Worm (Caenorhabditis elegans) whole organism, young adult: ENCODE data around the gene F59B2.8.

Experiments
- C17E4.6 ChIP-seq: fragments of 200-800 bp; sonication (Bioruptor generic); IDR thresholded peaks from 2 replicates; pipeline ENCODE4 v1.3.6; 2022; ENCODE audit warnings: missing genetic modification reagents, missing genetic modification characterization, missing compliant biosample characterization
- D2030.7 ChIP-seq: fragments of 200-800 bp; sonication (Bioruptor generic); IDR thresholded peaks from 2 replicates; pipeline ENCODE4 v1.3.6; 2022; ENCODE audit warnings: missing genetic modification reagents, missing genetic modification characterization, missing compliant biosample characterization
- F49E8.2 ChIP-seq: sonication (generic microtip); optimal IDR thresholded peaks from 3 replicates; lab custom pipeline; 2017; ENCODE audit warnings: missing genetic modification characterization, mild to moderate bottlenecking, missing compliant biosample characterization, antibody characterized with exemption, moderate library complexity; ENCODE audit not compliant: insufficient read depth
- F57C9.4 ChIP-seq: sonication (generic microtip); optimal IDR thresholded peaks from 2 replicates; lab custom pipeline; 2017; ENCODE audit warnings: mild to moderate bottlenecking, missing genetic modification characterization, missing compliant biosample characterization
- Y56A3A.18 ChIP-seq: fragments of 200-800 bp; sonication (Bioruptor generic); IDR thresholded peaks from 2 replicates; pipeline ENCODE4 v1.3.6; 2022; ENCODE audit warnings: missing genetic modification reagents, missing genetic modification characterization, missing compliant biosample characterization
- ama-1 ChIP-seq, 3 experiments: fragments of 150-350 bp in 1 of 3; sonication (generic microtip) in 2 of 3; optimal IDR thresholded peaks; 2 replicates each; lab custom pipeline; 2014 to 2018; ENCODE audit warnings: missing biosample characterization in 2 of 3, missing genetic modification characterization in 2 of 3, missing genetic modification reagents in 2 of 3
- attf-5 ChIP-seq: fragments of 200-800 bp; sonication (Bioruptor generic); optimal IDR thresholded peaks from 2 replicates; lab custom pipeline; 2018; ENCODE audit warnings: mild to moderate bottlenecking, missing genetic modification characterization, missing compliant biosample characterization
- bed-1 ChIP-seq: fragments of 200-800 bp; sonication (Bioruptor generic); IDR thresholded peaks from 2 replicates; pipeline ENCODE4 v1.3.6; 2022; ENCODE audit warnings: missing genetic modification reagents, missing genetic modification characterization, missing compliant biosample characterization
- ccch-3 ChIP-seq: fragments of 200-800 bp; sonication (Bioruptor generic); optimal IDR thresholded peaks from 2 replicates; lab custom pipeline; 2018; ENCODE audit warnings: mild to moderate bottlenecking, missing genetic modification characterization, missing compliant biosample characterization
- ceh-40 ChIP-seq: fragments of 200-800 bp; sonication (Bioruptor generic); IDR thresholded peaks from 2 replicates; pipeline ENCODE4 v1.3.6; 2022; ENCODE audit warnings: missing genetic modification characterization, missing compliant biosample characterization
- dpff-1 ChIP-seq: sonication (generic microtip); optimal IDR thresholded peaks from 2 replicates; lab custom pipeline; 2017; ENCODE audit warnings: mild to moderate bottlenecking, missing genetic modification characterization, missing compliant biosample characterization
- ekl-4 ChIP-seq: fragments of 200-800 bp; sonication (Bioruptor generic); IDR thresholded peaks from 2 replicates; pipeline ENCODE4 v1.3.6; 2022; ENCODE audit warnings: missing genetic modification reagents, missing genetic modification characterization, missing compliant biosample characterization
- fkh-3 ChIP-seq: sonication (generic microtip); optimal IDR thresholded peaks from 2 replicates; lab custom pipeline; 2016; ENCODE audit warnings: mild to moderate bottlenecking, missing genetic modification characterization, missing compliant biosample characterization
- gei-17 ChIP-seq: fragments of 200-800 bp; sonication (Bioruptor generic); optimal IDR thresholded peaks from 2 replicates; lab custom pipeline; 2018; ENCODE audit warnings: mild to moderate bottlenecking, missing genetic modification characterization, missing compliant biosample characterization
- him-1 ChIP-seq: sonication (generic microtip); optimal IDR thresholded peaks from 2 replicates; lab custom pipeline; 2016; ENCODE audit warnings: missing genotype, missing genetic modification reagents, missing genetic modification characterization, missing compliant biosample characterization
- lir-1 ChIP-seq: fragments of 200-800 bp; sonication (Bioruptor generic); conservative IDR thresholded peaks from 2 replicates; pipeline ENCODE4 v1.3.6; 2022; ENCODE audit warnings: missing genetic modification reagents, missing genetic modification characterization, missing compliant biosample characterization
- mel-28 ChIP-seq: sonication (generic microtip); optimal IDR thresholded peaks from 2 replicates; lab custom pipeline; 2016; ENCODE audit warnings: borderline replicate concordance, mild to moderate bottlenecking, missing genetic modification characterization, missing compliant biosample characterization
- nhr-120 ChIP-seq: fragments of 200-800 bp; sonication (Bioruptor generic); IDR thresholded peaks from 2 replicates; pipeline ENCODE4 v1.3.6; 2022; ENCODE audit warnings: missing genetic modification characterization, missing compliant biosample characterization
- nhr-90 ChIP-seq: sonication (generic microtip); optimal IDR thresholded peaks from 2 replicates; lab custom pipeline; 2016; ENCODE audit warnings: missing genotype, mild to moderate bottlenecking, missing genetic modification characterization, missing compliant biosample characterization
- pha-4 ChIP-seq: fragments of 150-350 bp; sonication (generic microtip); optimal IDR thresholded peaks from 2 replicates; lab custom pipeline; 2014; ENCODE audit warnings: missing biosample characterization, missing genetic modification reagents, missing genetic modification characterization
- unc-62 ChIP-seq: fragments of 150-350 bp; optimal IDR thresholded peaks from 2 replicates; lab custom pipeline; 2014; ENCODE audit warnings: missing biosample characterization, missing genetic modification reagents, missing genetic modification characterization
- ztf-25 ChIP-seq: fragments of 200-800 bp; sonication (Bioruptor generic); IDR thresholded peaks from 2 replicates; pipeline ENCODE4 v1.3.6; 2022; ENCODE audit warnings: missing genetic modification reagents, missing genetic modification characterization, missing compliant biosample characterization
- ztf-6 ChIP-seq: fragments of 200-800 bp; sonication (Bioruptor generic); IDR thresholded peaks from 2 replicates; pipeline ENCODE4 v1.3.6; 2022; ENCODE audit warnings: missing genetic modification reagents, missing genetic modification characterization, missing compliant biosample characterization

F59B2.8 gene

DNA sequence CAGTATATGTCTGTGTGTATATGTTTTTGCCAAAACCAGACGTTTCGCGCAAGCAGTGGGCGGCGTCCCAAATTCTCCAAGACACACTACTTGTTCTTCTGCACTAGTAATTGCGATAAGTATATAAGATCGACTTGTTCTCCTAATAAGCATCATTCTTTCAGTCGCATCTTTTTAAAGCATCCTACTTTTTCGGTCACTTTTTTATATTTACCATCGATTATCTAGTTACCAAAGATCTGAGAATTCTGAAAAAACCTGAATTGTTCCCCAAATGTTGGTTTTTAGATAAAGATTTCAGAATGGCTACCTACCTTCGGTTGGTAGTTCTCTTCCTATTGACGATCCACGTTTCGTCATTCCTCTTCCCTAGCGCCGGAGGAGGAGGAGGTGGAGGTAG, 48.0 kb downstream of the F59B2.8 start, which contains the start of gene grl-25:
grl-25 (plus strand) TSS at position 301 of the 400 bp plus-strand sequence.
- no peak for TF ChIP-seq pha-4 (tag; lab: Kevin White, UChicago)
- no peak for TF ChIP-seq C17E4.6
- no peak for TF ChIP-seq nhr-90
- TF ChIP-seq him-1 = no peak
- no peak for TF ChIP-seq mel-28 (tag; lab: Kevin White, UChicago)
- TF ChIP-seq bed-1 (GFP tag; lab: Robert Waterston, UW) = no peak
- no peak for TF ChIP-seq ekl-4 (GFP tag; lab: Robert Waterston, UW)
- no peak for TF ChIP-seq ama-1 (optimal IDR thresholded peaks at IDR 0.05; lab: Kevin White, UChicago)
- TF ChIP-seq ama-1 (GFP tag; optimal IDR thresholded peaks at IDR 0.05; lab: Kevin White, UChicago) = no peak
- no peak for TF ChIP-seq D2030.7 (GFP tag; lab: Robert Waterston, UW)
- TF ChIP-seq unc-62 = no peak

DNA sequence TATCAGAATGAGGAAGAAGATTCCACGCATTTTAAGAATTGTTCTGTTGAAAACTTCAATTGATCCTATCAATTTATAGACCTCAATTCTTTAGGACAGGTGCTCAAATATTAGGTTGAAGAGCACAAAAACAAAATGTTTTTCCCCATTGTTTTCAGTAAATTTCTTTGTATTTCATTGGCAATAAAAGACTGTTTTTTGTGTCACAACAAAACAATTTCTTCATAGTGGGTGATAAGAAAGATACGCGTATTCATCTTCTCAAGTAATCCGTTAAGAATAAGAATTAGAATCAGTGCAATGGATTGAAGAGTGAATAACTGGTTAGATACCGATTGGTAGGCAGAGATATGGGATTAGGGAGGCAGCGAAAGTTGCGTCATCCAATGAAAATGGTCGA, 49.3 kb downstream of the F59B2.8 start, which contains the start of gene ZK643.6:
ZK643.6 (minus strand) TSS at position 101 of the 400 bp plus-strand sequence.
- TF ChIP-seq F49E8.2 (tag; lab: Kevin White, UChicago) (no peak), fkh-3 (tag; lab: Kevin White, UChicago) (no peak), dpff-1 (tag; lab: Kevin White, UChicago) (no peak), D2030.7 (GFP tag; lab: Robert Waterston, UW) (no peak), gei-17 (GFP tag; lab: Kevin White, UChicago) (no peak), attf-5 (no peak), ccch-3 (GFP tag; lab: Kevin White, UChicago) (no peak), nhr-120 (GFP tag; lab: Robert Waterston, UW) (no peak), ceh-40 (no peak), F57C9.4 (tag; lab: Kevin White, UChicago) (no peak), ztf-25 (GFP tag; lab: Robert Waterston, UW) (no peak), ztf-6 (GFP tag; lab: Robert Waterston, UW) (no peak), Y56A3A.18 (GFP tag; lab: Robert Waterston, UW) (no peak), lir-1 (GFP tag; lab: Robert Waterston, UW) (no peak)
